Worm (Caenorhabditis elegans): ENCODE results near the gene smk-1.
A peak's percentile ranks its signal among the peaks of the same experiment; 100 is the strongest.

smk-1 gene

DNA sequence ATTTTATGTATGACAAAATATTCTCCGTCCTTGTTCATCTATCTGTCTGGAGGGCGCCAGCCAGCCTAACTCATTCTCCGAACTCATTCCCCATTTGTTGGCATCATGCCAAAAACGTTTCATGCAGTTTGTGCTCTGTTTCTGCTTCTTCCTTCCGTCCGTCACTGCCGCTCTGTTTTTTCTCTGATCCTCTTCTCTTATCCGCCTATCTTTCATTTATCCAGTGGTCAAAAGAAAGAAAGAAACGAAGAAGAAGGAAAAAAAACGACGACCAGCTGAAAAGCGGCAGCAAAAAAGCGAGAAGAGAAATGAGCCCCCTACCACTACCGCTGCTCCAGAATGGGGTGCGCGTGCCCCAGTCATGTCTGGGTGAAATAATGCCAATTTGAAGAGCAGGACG lies 55.4 kb downstream of the smk-1 start:
- peak; percentile 43 for TF ChIP-seq sma-9 (GFP tag; optimal IDR thresholded peaks at IDR 0.05)
- no peak for TF ChIP-seq sma-9 (tag; optimal IDR thresholded peaks at IDR 0.05)
- TF ChIP-seq ZK546.5 (tag; optimal IDR thresholded peaks at IDR 0.05), result no peak
- TF ChIP-seq elt-1 (tag; optimal IDR thresholded peaks at IDR 0.05), result no peak
- TF ChIP-seq snpc-4 (tag; optimal IDR thresholded peaks at IDR 0.05), result peak; percentile 6
- TF ChIP-seq nhr-129 (tag; optimal IDR thresholded peaks at IDR 0.05), result peak; percentile 40
- peak in 1 of 2 experiments; percentile 29 for TF ChIP-seq lsy-2 (tag; optimal IDR thresholded peaks at IDR 0.05)
- peak; percentile 57 for TF ChIP-seq F13H6.1 (tag; optimal IDR thresholded peaks at IDR 0.05)
- peak; percentile 51 for TF ChIP-seq C34F6.9 (tag; optimal IDR thresholded peaks at IDR 0.05)
- no peak for TF ChIP-seq sma-3 (GFP tag; optimal IDR thresholded peaks at IDR 0.05)
- TF ChIP-seq Y55F3AM.14 (GFP tag; optimal IDR thresholded peaks at IDR 0.05), result peak; percentile 43
- TF ChIP-seq zag-1 (tag; optimal IDR thresholded peaks at IDR 0.05), result peak; percentile 80
- TF ChIP-seq ztf-11 (tag; optimal IDR thresholded peaks at IDR 0.05), result no peak
- peak; percentile 40 for TF ChIP-seq unc-55 (GFP tag; optimal IDR thresholded peaks at IDR 0.05)
- peak; percentile 36 for TF ChIP-seq sem-4 (tag; optimal IDR thresholded peaks at IDR 0.05)
